Fruit fly (Drosophila melanogaster) whole organism, embryonic: ENCODE results near the gene CG15160.
A peak's percentile ranks its signal among the peaks of the same experiment; 100 is the strongest.

Experiments
- Ada2b ChIP-seq: fragments of 200-800 bp; sonication (Bioruptor generic); IDR thresholded peaks from 2 replicates; pipeline ENCODE4 v1.3.6; 2022; ENCODE audit warnings: missing biosample characterization, missing genetic modification characterization
- CG10543 ChIP-seq: fragments of 200-800 bp; sonication (Bioruptor generic); optimal IDR thresholded peaks from 3 replicates; lab custom pipeline; 2017; ENCODE audit warnings: missing biosample characterization, mild to moderate bottlenecking, missing genetic modification characterization, moderate library complexity
- CG10565 ChIP-seq: fragments of 200-800 bp; sonication (Bioruptor generic); optimal IDR thresholded peaks from 3 replicates; lab custom pipeline; 2016; ENCODE audit warnings: missing biosample characterization, mild to moderate bottlenecking, missing genetic modification characterization
- CG12769 ChIP-seq: fragments of 200-800 bp; sonication (Bioruptor generic); optimal IDR thresholded peaks from 2 replicates; lab custom pipeline; 2019; ENCODE audit warnings: missing biosample characterization, mild to moderate bottlenecking, missing genetic modification characterization, moderate library complexity
- CG13296 ChIP-seq: fragments of 200-800 bp; sonication (Bioruptor generic); optimal IDR thresholded peaks from 3 replicates; lab custom pipeline; 2018; ENCODE audit warnings: missing biosample characterization, mild to moderate bottlenecking, missing genetic modification characterization
- CG13775 ChIP-seq: fragments of 200-800 bp; sonication (Bioruptor generic); optimal IDR thresholded peaks from 3 replicates; lab custom pipeline; 2017; ENCODE audit warnings: missing biosample characterization, mild to moderate bottlenecking, missing genetic modification characterization
- CG14441 ChIP-seq: fragments of 200-800 bp; sonication (Bioruptor generic); IDR thresholded peaks from 2 replicates; pipeline ENCODE4 v1.3.6; 2022; ENCODE audit warnings: missing biosample characterization, missing genetic modification characterization
- CG18262 ChIP-seq: fragments of 200-800 bp; optimal IDR thresholded peaks from 3 replicates; lab custom pipeline; 2019; ENCODE audit warnings: missing biosample characterization, mild to moderate bottlenecking, missing genetic modification characterization, moderate library complexity
- CG1832 ChIP-seq: fragments of 200-800 bp; sonication (Bioruptor generic); optimal IDR thresholded peaks from 2 replicates; lab custom pipeline; 2017; ENCODE audit warnings: missing biosample characterization, mild to moderate bottlenecking, missing genetic modification characterization, inconsistent platforms
- CG18619 ChIP-seq: fragments of 200-800 bp; sonication (Bioruptor generic); optimal IDR thresholded peaks from 3 replicates; lab custom pipeline; 2017; ENCODE audit warnings: missing biosample characterization, mild to moderate bottlenecking, missing genetic modification characterization
- CG2120 ChIP-seq: fragments of 200-800 bp; sonication (Bioruptor generic); optimal IDR thresholded peaks from 3 replicates; lab custom pipeline; 2016; ENCODE audit warnings: missing biosample characterization, missing genetic modification characterization
- CG2712 ChIP-seq: fragments of 200-800 bp; optimal IDR thresholded peaks from 3 replicates; lab custom pipeline; 2019; ENCODE audit warnings: missing biosample characterization, mild to moderate bottlenecking, missing genetic modification characterization, moderate library complexity
- CG3163 ChIP-seq: fragments of 200-800 bp; sonication (Bioruptor generic); optimal IDR thresholded peaks from 3 replicates; lab custom pipeline; 2016; ENCODE audit warnings: missing biosample characterization, missing genetic modification characterization
- CG34376 ChIP-seq: fragments of 200-800 bp; sonication (Bioruptor generic); optimal IDR thresholded peaks from 2 replicates; lab custom pipeline; 2018; ENCODE audit warnings: missing biosample characterization, mild to moderate bottlenecking, missing genetic modification characterization
- CG4328 ChIP-seq: fragments of 200-800 bp; sonication (Bioruptor generic); optimal IDR thresholded peaks from 3 replicates; lab custom pipeline; 2017; ENCODE audit warnings: missing biosample characterization, missing genetic modification reagents, missing genetic modification characterization
- CG4820 ChIP-seq: fragments of 200-800 bp; sonication (Bioruptor generic); optimal IDR thresholded peaks from 3 replicates; lab custom pipeline; 2016; ENCODE audit warnings: missing biosample characterization, missing genetic modification characterization
- CG5245 ChIP-seq: fragments of 200-800 bp; sonication (Bioruptor generic); optimal IDR thresholded peaks from 3 replicates; lab custom pipeline; 2016; ENCODE audit warnings: missing biosample characterization, missing genetic modification characterization
- CG6813 ChIP-seq: fragments of 200-800 bp; sonication (Bioruptor generic); optimal IDR thresholded peaks from 2 replicates; lab custom pipeline; 2017; ENCODE audit warnings: missing biosample characterization, missing genetic modification characterization, mild to moderate bottlenecking, moderate library complexity, missing genetic modification reagents
- CG8924 ChIP-seq: fragments of 200-800 bp; optimal IDR thresholded peaks from 3 replicates; lab custom pipeline; 2019; ENCODE audit warnings: missing biosample characterization, mild to moderate bottlenecking, missing genetic modification characterization, moderate library complexity
- CG9932 ChIP-seq: fragments of 200-800 bp; sonication (Bioruptor generic); IDR thresholded peaks from 2 replicates; pipeline ENCODE4 v1.3.6; 2022; ENCODE audit warnings: missing biosample characterization, missing genetic modification characterization
- Camta ChIP-seq: fragments of 200-800 bp; sonication (Bioruptor generic); optimal IDR thresholded peaks from 2 replicates; lab custom pipeline; 2016; ENCODE audit warnings: missing biosample characterization, missing genetic modification characterization
- CkIIα-i1 ChIP-seq: fragments of 200-800 bp; sonication (Bioruptor generic); IDR thresholded peaks from 2 replicates; pipeline ENCODE4 v1.3.6; 2022; ENCODE audit warnings: missing biosample characterization, missing genetic modification characterization
- Dbx ChIP-seq: fragments of 200-800 bp; sonication (Bioruptor generic); IDR thresholded peaks from 3 replicates; pipeline ENCODE4 v1.3.6; 2022; ENCODE audit warnings: missing biosample characterization, missing genetic modification characterization
- Dek ChIP-seq: fragments of 200-800 bp; sonication (Bioruptor generic); optimal IDR thresholded peaks from 3 replicates; lab custom pipeline; 2019; ENCODE audit warnings: missing biosample characterization, mild to moderate bottlenecking, missing genetic modification characterization, moderate library complexity
- Drgx ChIP-seq: fragments of 200-800 bp; sonication (Bioruptor generic); IDR thresholded peaks from 2 replicates; pipeline ENCODE4 v1.3.6; 2022; ENCODE audit warnings: missing biosample characterization, missing genetic modification characterization
- ERR ChIP-seq: fragments of 200-800 bp; sonication (Bioruptor generic); optimal IDR thresholded peaks from 2 replicates; lab custom pipeline; 2016; ENCODE audit warnings: missing biosample characterization, missing genetic modification characterization
- Ets97D ChIP-seq: fragments of 200-800 bp; sonication (Bioruptor generic); optimal IDR thresholded peaks from 3 replicates; lab custom pipeline; 2016; ENCODE audit warnings: missing biosample characterization, missing genetic modification characterization
- HHEX ChIP-seq: fragments of 200-800 bp; sonication (Bioruptor generic); optimal IDR thresholded peaks from 3 replicates; lab custom pipeline; 2017; ENCODE audit warnings: missing biosample characterization, mild to moderate bottlenecking, missing genetic modification characterization, missing genetic modification reagents
- HLH4C ChIP-seq: fragments of 200-800 bp; sonication (Bioruptor generic); IDR thresholded peaks from 3 replicates; pipeline ENCODE4 v1.3.6; 2022; ENCODE audit warnings: missing biosample characterization, missing genetic modification characterization; ENCODE audit not compliant: partially characterized antibody
- Jarid2 ChIP-seq: fragments of 200-800 bp; sonication (Bioruptor generic); optimal IDR thresholded peaks from 3 replicates; lab custom pipeline; 2017; ENCODE audit warnings: mild to moderate bottlenecking, missing biosample characterization, missing genetic modification reagents, missing genetic modification characterization
- Taf1 ChIP-seq: fragments of 200-800 bp; sonication (Bioruptor generic); IDR thresholded peaks from 2 replicates; pipeline ENCODE4 v1.3.6; 2022; ENCODE audit warnings: missing biosample characterization, missing genetic modification characterization
- YL-1 ChIP-seq: fragments of 200-800 bp; sonication (Bioruptor generic); optimal IDR thresholded peaks from 3 replicates; lab custom pipeline; 2017; ENCODE audit warnings: missing biosample characterization, mild to moderate bottlenecking, missing genetic modification characterization
- ab ChIP-seq: fragments of 200-800 bp; sonication (Bioruptor generic); optimal IDR thresholded peaks from 2 replicates; lab custom pipeline; 2016; ENCODE audit warnings: missing biosample characterization, missing genetic modification characterization
- caup ChIP-seq: fragments of 200-800 bp; sonication (Bioruptor generic); optimal IDR thresholded peaks from 3 replicates; lab custom pipeline; 2017; ENCODE audit warnings: missing biosample characterization, mild to moderate bottlenecking, missing genetic modification characterization, moderate library complexity; ENCODE audit not compliant: severe bottlenecking
- chm ChIP-seq: fragments of 200-800 bp; sonication (Bioruptor generic); IDR thresholded peaks from 2 replicates; pipeline ENCODE4 v1.3.6; 2022; ENCODE audit warnings: missing biosample characterization, missing genetic modification characterization
- ci ChIP-seq: fragments of 200-800 bp; sonication (Bioruptor generic); IDR thresholded peaks from 3 replicates; pipeline ENCODE4 v1.3.6; 2022; ENCODE audit warnings: missing biosample characterization, missing genetic modification characterization
- dan ChIP-seq: fragments of 200-800 bp; sonication (Bioruptor generic); IDR thresholded peaks from 2 replicates; pipeline ENCODE4 v1.3.6; 2022; ENCODE audit warnings: missing biosample characterization, missing genetic modification characterization
- esg ChIP-seq: fragments of 200-800 bp; sonication (Bioruptor generic); conservative IDR thresholded peaks from 2 replicates; pipeline ENCODE4 v1.3.6; 2022; ENCODE audit warnings: missing biosample characterization, missing genetic modification characterization
- gce ChIP-seq: fragments of 200-800 bp; sonication (Bioruptor generic); IDR thresholded peaks from 3 replicates; pipeline ENCODE4 v1.3.6; 2022; ENCODE audit warnings: missing biosample characterization, missing genetic modification characterization
- hth ChIP-seq: fragments of >200 bp; optimal IDR thresholded peaks from 2 replicates; lab custom pipeline; 2017; ENCODE audit warnings: inconsistent platforms
- inv ChIP-seq: fragments of 200-800 bp; sonication (Bioruptor generic); IDR thresholded peaks from 2 replicates; pipeline ENCODE4 v1.3.6; 2022; ENCODE audit warnings: missing biosample characterization, missing genetic modification characterization; ENCODE audit not compliant: partially characterized antibody
- knrl ChIP-seq: fragments of 200-800 bp; sonication (Bioruptor generic); IDR thresholded peaks from 3 replicates; pipeline ENCODE4 v1.3.6; 2022; ENCODE audit warnings: missing biosample characterization, missing genetic modification characterization; ENCODE audit not compliant: partially characterized antibody
- odd ChIP-seq: fragments of 200-800 bp; sonication (Bioruptor generic); optimal IDR thresholded peaks from 2 replicates; lab custom pipeline; 2017; ENCODE audit warnings: missing biosample characterization, mild to moderate bottlenecking, missing genetic modification characterization
- org-1 ChIP-seq: fragments of 200-800 bp; sonication (Bioruptor generic); optimal IDR thresholded peaks from 2 replicates; lab custom pipeline; 2017; ENCODE audit warnings: missing biosample characterization, missing genetic modification characterization
- pzg ChIP-seq: fragments of 200-800 bp; sonication (Bioruptor generic); optimal IDR thresholded peaks from 3 replicates; lab custom pipeline; 2018; ENCODE audit warnings: missing biosample characterization, mild to moderate bottlenecking, missing genetic modification characterization, moderate library complexity
- repo ChIP-seq: fragments of 200-800 bp; sonication (Bioruptor generic); optimal IDR thresholded peaks from 2 replicates; lab custom pipeline; 2016; ENCODE audit warnings: missing biosample characterization, missing genetic modification characterization
- tgo ChIP-seq: fragments of 200-800 bp; sonication (Bioruptor generic); IDR thresholded peaks from 3 replicates; pipeline ENCODE4 v1.3.6; 2022; ENCODE audit warnings: missing biosample characterization, missing genetic modification characterization
- trh ChIP-seq: fragments of 200-800 bp; sonication (Bioruptor generic); optimal IDR thresholded peaks from 2 replicates; lab custom pipeline; 2016; ENCODE audit warnings: missing biosample characterization, missing genetic modification characterization
- zfh2 ChIP-seq: fragments of 200-800 bp; sonication (Bioruptor generic); optimal IDR thresholded peaks from 2 replicates; lab custom pipeline; 2016; ENCODE audit warnings: missing biosample characterization, missing genetic modification characterization

Gene CG15160

dm6 chr2L:18590100-18590941 is at the start of gene CG15160, which contains the start of gene Pde11 (continued):
- TF ChIP-seq CG18262 (tag; lab: Kevin White, UChicago) = no peak
- TF ChIP-seq pzg (GFP tag; lab: Kevin White, UChicago) = peak; percentile 90
- no peak for TF ChIP-seq CG4328 (GFP tag; lab: Kevin White, UChicago)
- no peak for TF ChIP-seq chm (GFP tag; lab: Robert Waterston, UW)
- TF ChIP-seq odd (GFP tag; lab: Kevin White, UChicago) = no peak
- peak; percentile 89 for TF ChIP-seq Ets97D (GFP tag; lab: Kevin White, UChicago)
- no peak for TF ChIP-seq CG10565
- peak; percentile 36 for TF ChIP-seq YL-1
- peak; percentile 99 for TF ChIP-seq inv (GFP tag; lab: Robert Waterston, UW)
- TF ChIP-seq Drgx = no peak; the same call in 1 of the 2 replicates
- TF ChIP-seq CG4820 (GFP tag; lab: Kevin White, UChicago) = no peak
- no peak for TF ChIP-seq CG12769
- TF ChIP-seq Dek = peak; percentile 39
- peak; percentile 6 for TF ChIP-seq CG18619 (GFP tag; lab: Kevin White, UChicago)
- no peak for TF ChIP-seq hth (lab: Kevin White, UChicago)
- TF ChIP-seq CG13775 (GFP tag; lab: Kevin White, UChicago) = peak; percentile 44
- peak; percentile 38 for TF ChIP-seq Jarid2 (GFP tag; lab: Kevin White, UChicago)
- peak; percentile 19 for TF ChIP-seq CG10543 (GFP tag; lab: Kevin White, UChicago)
- no peak for TF ChIP-seq esg
- TF ChIP-seq tgo (GFP tag; lab: Robert Waterston, UW) = no peak
- TF ChIP-seq CG8924 = peak; percentile 4
- peak; percentile 100 for TF ChIP-seq knrl (GFP tag; lab: Robert Waterston, UW)
- peak; percentile 41 for TF ChIP-seq CG2120 (GFP tag; lab: Kevin White, UChicago)
- no peak for TF ChIP-seq org-1 (GFP tag; lab: Kevin White, UChicago)
- TF ChIP-seq HLH4C = peak; percentile 99
- TF ChIP-seq CkIIα-i1 (GFP tag; lab: Robert Waterston, UW) = no peak
- no peak for TF ChIP-seq caup (GFP tag; lab: Kevin White, UChicago)
- TF ChIP-seq Camta (GFP tag; lab: Kevin White, UChicago) = peak; percentile 20
- TF ChIP-seq CG3163 = peak; percentile 9
- TF ChIP-seq ci = no peak; the same call in 2 of the 3 replicates
- no peak for TF ChIP-seq repo (GFP tag; lab: Kevin White, UChicago)
- no peak for TF ChIP-seq CG34376 (GFP tag; lab: Kevin White, UChicago)
- no peak; the same call in 1 of the 2 replicates for TF ChIP-seq CG14441 (GFP tag; lab: Robert Waterston, UW)
- TF ChIP-seq ERR = no peak
- no peak for TF ChIP-seq CG6813 (GFP tag; lab: Kevin White, UChicago)
- TF ChIP-seq Ada2b (GFP tag; lab: Robert Waterston, UW) = no peak
- no peak for TF ChIP-seq Taf1
- no peak for TF ChIP-seq gce (GFP tag; lab: Robert Waterston, UW)
- TF ChIP-seq CG5245 = no peak
- no peak for TF ChIP-seq trh (GFP tag; lab: Kevin White, UChicago)
- TF ChIP-seq CG2712 (tag; lab: Kevin White, UChicago) = no peak
- no peak; the same call in 1 of the 2 replicates for TF ChIP-seq CG9932 (GFP tag; lab: Robert Waterston, UW)
- TF ChIP-seq CG1832 (GFP tag; lab: Kevin White, UChicago) = no peak
- no peak for TF ChIP-seq CG13296 (GFP tag; lab: Kevin White, UChicago)
- peak; percentile 20 for TF ChIP-seq ab (GFP tag; lab: Kevin White, UChicago)
- no peak for TF ChIP-seq HHEX
- TF ChIP-seq dan (GFP tag; lab: Robert Waterston, UW) = no peak
- peak; percentile 80 for TF ChIP-seq Dbx (GFP tag; lab: Robert Waterston, UW)
- TF ChIP-seq zfh2 (GFP tag; lab: Kevin White, UChicago) = peak; percentile 10
